Worm (Caenorhabditis elegans) whole organism, L3 larva: ENCODE data around the gene lag-2.

Source experiments
- R02D3.7 ChIP-seq: fragments of 150-350 bp; optimal IDR thresholded peaks from 2 replicates; lab custom pipeline; 2014; ENCODE audit warnings: missing biosample characterization, missing genetic modification characterization
- ZK546.5 ChIP-seq: sonication (generic microtip); optimal IDR thresholded peaks from 2 replicates; lab custom pipeline; 2017; ENCODE audit warnings: missing biosample characterization, missing genetic modification characterization
- aly-2 ChIP-seq: fragments of 150-350 bp; optimal IDR thresholded peaks from 2 replicates; lab custom pipeline; 2014; ENCODE audit warnings: missing biosample characterization, missing genetic modification characterization
- ama-1 ChIP-seq: fragments of 150-350 bp; optimal IDR thresholded peaks from 2 replicates; lab custom pipeline; 2018
- ceh-28 ChIP-seq: fragments of 150-350 bp; optimal IDR thresholded peaks from 2 replicates; lab custom pipeline; 2014; ENCODE audit warnings: missing biosample characterization, missing genetic modification reagents, missing genetic modification characterization
- ceh-9 ChIP-seq: sonication (generic microtip); optimal IDR thresholded peaks from 2 replicates; lab custom pipeline; 2018; ENCODE audit warnings: missing biosample characterization, missing genetic modification characterization
- daf-12 ChIP-seq: fragments of 150-350 bp; optimal IDR thresholded peaks from 2 replicates; lab custom pipeline; 2014; ENCODE audit warnings: missing biosample characterization, missing genetic modification reagents, missing genetic modification characterization
- egl-27 ChIP-seq: sonication (generic microtip); optimal IDR thresholded peaks from 4 replicates; lab custom pipeline; 2017; ENCODE audit warnings: missing biosample characterization, missing genetic modification reagents, missing genetic modification characterization
- elt-1 ChIP-seq: fragments of 150-350 bp; optimal IDR thresholded peaks from 2 replicates; lab custom pipeline; 2014; ENCODE audit warnings: missing biosample characterization, missing genetic modification characterization
- elt-3 ChIP-seq, 3 experiments: fragments of 150-350 bp in 1 of 3; sonication (generic microtip) in 2 of 3; optimal IDR thresholded peaks; 2 replicates in 2 of 3; 4 replicates in 1 of 3; lab custom pipeline; 2014 to 2017; ENCODE audit warnings: missing biosample characterization in 3 of 3, missing genetic modification characterization in 3 of 3
- fkh-10 ChIP-seq: sonication (generic microtip); optimal IDR thresholded peaks from 2 replicates; lab custom pipeline; 2017; ENCODE audit warnings: missing biosample characterization, missing genetic modification reagents, missing genetic modification characterization
- fkh-2 ChIP-seq: fragments of 150-350 bp; optimal IDR thresholded peaks from 2 replicates; lab custom pipeline; 2014; ENCODE audit warnings: missing biosample characterization, missing genetic modification reagents, missing genetic modification characterization
- fos-1 ChIP-seq: fragments of 150-350 bp; optimal IDR thresholded peaks from 2 replicates; lab custom pipeline; 2014; ENCODE audit warnings: missing biosample characterization, missing genetic modification characterization
- hmg-11 ChIP-seq: sonication (generic microtip); optimal IDR thresholded peaks from 2 replicates; lab custom pipeline; 2016; ENCODE audit warnings: missing genetic modification characterization, missing compliant biosample characterization
- jun-1 ChIP-seq: fragments of 150-350 bp; optimal IDR thresholded peaks from 2 replicates; lab custom pipeline; 2014; ENCODE audit warnings: missing biosample characterization, missing genetic modification reagents, missing genetic modification characterization
- lin-39 ChIP-seq: fragments of 150-350 bp; optimal IDR thresholded peaks from 2 replicates; lab custom pipeline; 2018; ENCODE audit warnings: missing biosample characterization, missing genetic modification reagents, missing genetic modification characterization
- lsy-12 ChIP-seq: sonication (generic microtip); optimal IDR thresholded peaks from 2 replicates; lab custom pipeline; 2016; ENCODE audit warnings: mild to moderate bottlenecking, missing genetic modification characterization, missing compliant biosample characterization
- mdl-1 ChIP-seq: fragments of 150-350 bp; optimal IDR thresholded peaks from 2 replicates; lab custom pipeline; 2014; ENCODE audit warnings: missing biosample characterization, missing genetic modification characterization
- nfya-1 ChIP-seq: sonication (generic microtip); optimal IDR thresholded peaks from 2 replicates; lab custom pipeline; 2017; ENCODE audit warnings: missing genetic modification characterization, mild to moderate bottlenecking, missing compliant biosample characterization, antibody characterized with exemption, moderate library complexity; ENCODE audit not compliant: insufficient read depth
- nhr-11 ChIP-seq: fragments of 150-350 bp; optimal IDR thresholded peaks from 2 replicates; lab custom pipeline; 2014; ENCODE audit warnings: missing biosample characterization, missing genetic modification characterization
- nhr-12 ChIP-seq: fragments of 150-350 bp; optimal IDR thresholded peaks from 2 replicates; lab custom pipeline; 2014; ENCODE audit warnings: missing biosample characterization, missing genetic modification characterization
- nhr-23 ChIP-seq: fragments of 150-350 bp; optimal IDR thresholded peaks from 2 replicates; lab custom pipeline; 2014; ENCODE audit warnings: missing biosample characterization, missing genetic modification reagents, missing genetic modification characterization
- nhr-237 ChIP-seq: fragments of 150-350 bp; optimal IDR thresholded peaks from 2 replicates; lab custom pipeline; 2014; ENCODE audit warnings: missing biosample characterization, missing genetic modification characterization
- nhr-43 ChIP-seq: sonication (generic microtip); optimal IDR thresholded peaks from 2 replicates; lab custom pipeline; 2016; ENCODE audit warnings: mild to moderate bottlenecking, missing genetic modification characterization, missing compliant biosample characterization; ENCODE audit not compliant: poor library complexity, severe bottlenecking
- nhr-67 ChIP-seq: fragments of 150-350 bp; optimal IDR thresholded peaks from 2 replicates; lab custom pipeline; 2014; ENCODE audit warnings: missing biosample characterization, missing genetic modification characterization
- nhr-76 ChIP-seq: fragments of 150-350 bp; sonication (generic microtip); optimal IDR thresholded peaks from 5 replicates; lab custom pipeline; 2014; ENCODE audit warnings: missing biosample characterization, missing genetic modification characterization
- nhr-77 ChIP-seq: fragments of 150-350 bp; optimal IDR thresholded peaks from 2 replicates; lab custom pipeline; 2014; ENCODE audit warnings: missing biosample characterization, missing genetic modification characterization
- pha-4 ChIP-seq: fragments of 150-350 bp; optimal IDR thresholded peaks from 2 replicates; lab custom pipeline; 2014; ENCODE audit warnings: missing biosample characterization, missing genetic modification reagents, missing genetic modification characterization
- pqm-1 ChIP-seq: fragments of 150-350 bp; optimal IDR thresholded peaks from 2 replicates; lab custom pipeline; 2017; ENCODE audit warnings: missing biosample characterization, missing genetic modification characterization, inconsistent platforms
- sea-2 ChIP-seq: fragments of 150-350 bp; sonication (generic microtip); optimal IDR thresholded peaks from 4 replicates; lab custom pipeline; 2014; ENCODE audit warnings: missing biosample characterization, missing genetic modification reagents, missing genetic modification characterization
- skn-1 ChIP-seq: fragments of 150-350 bp; optimal IDR thresholded peaks from 2 replicates; lab custom pipeline; 2014; ENCODE audit warnings: missing biosample characterization, missing genetic modification characterization
- snpc-4 ChIP-seq: fragments of 150-350 bp; optimal IDR thresholded peaks from 2 replicates; lab custom pipeline; 2014; ENCODE audit warnings: missing biosample characterization, missing genetic modification characterization
- tbx-2 ChIP-seq: sonication (generic microtip); optimal IDR thresholded peaks from 2 replicates; lab custom pipeline; 2016; ENCODE audit warnings: mild to moderate bottlenecking, missing genetic modification characterization, missing compliant biosample characterization
- unc-62 ChIP-seq: fragments of 150-350 bp; sonication (generic microtip); optimal IDR thresholded peaks from 4 replicates; lab custom pipeline; 2014; ENCODE audit warnings: missing biosample characterization, missing genetic modification reagents, missing genetic modification characterization
- zag-1 ChIP-seq: fragments of 150-350 bp; optimal IDR thresholded peaks from 2 replicates; lab custom pipeline; 2014; ENCODE audit warnings: missing biosample characterization, missing genetic modification characterization
- ztf-11 ChIP-seq: fragments of 150-350 bp; optimal IDR thresholded peaks from 2 replicates; lab custom pipeline; 2014; ENCODE audit warnings: missing biosample characterization, missing genetic modification characterization
- ztf-4 ChIP-seq: fragments of 150-350 bp; optimal IDR thresholded peaks from 2 replicates; lab custom pipeline; 2014; ENCODE audit warnings: missing biosample characterization, missing genetic modification characterization

lag-2 gene

DNA sequence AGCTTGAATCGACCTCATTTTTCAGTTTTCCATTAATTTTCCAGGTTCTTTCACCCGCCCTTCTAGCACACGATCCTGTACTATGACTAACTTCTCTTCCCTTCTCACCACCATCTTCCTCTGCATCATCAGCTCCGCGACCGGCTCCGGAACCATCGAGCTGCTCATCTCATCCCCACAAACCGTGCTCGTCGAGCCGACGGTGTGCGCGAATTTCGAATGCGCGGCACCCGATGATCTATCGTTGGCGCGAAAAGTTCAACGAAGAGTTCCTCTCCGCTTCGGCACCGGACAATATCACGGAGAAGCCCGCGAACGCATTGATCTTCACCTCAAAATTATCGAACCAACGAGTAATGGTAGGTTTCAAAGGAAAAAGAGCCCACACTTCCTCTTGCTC, 22.0 kb downstream of the lag-2 start, which contains the start of gene apx-1:
apx-1 (plus strand) TSS at position 50 of the 400 bp plus-strand sequence.
- TF ChIP-seq nhr-12 (tag; lab: Kevin White, UChicago) (no peak), nfya-1 (tag; lab: Kevin White, UChicago) (no peak), nhr-11 (tag; lab: Kevin White, UChicago) (no peak), fos-1 (tag; lab: Kevin White, UChicago) (no peak), ceh-28 (tag; lab: Kevin White, UChicago) (no peak), nhr-23 (tag; lab: Kevin White, UChicago) (no peak), elt-1 (tag; lab: Kevin White, UChicago) (no peak), nhr-43 (tag; lab: Kevin White, UChicago) (no peak)

DNA sequence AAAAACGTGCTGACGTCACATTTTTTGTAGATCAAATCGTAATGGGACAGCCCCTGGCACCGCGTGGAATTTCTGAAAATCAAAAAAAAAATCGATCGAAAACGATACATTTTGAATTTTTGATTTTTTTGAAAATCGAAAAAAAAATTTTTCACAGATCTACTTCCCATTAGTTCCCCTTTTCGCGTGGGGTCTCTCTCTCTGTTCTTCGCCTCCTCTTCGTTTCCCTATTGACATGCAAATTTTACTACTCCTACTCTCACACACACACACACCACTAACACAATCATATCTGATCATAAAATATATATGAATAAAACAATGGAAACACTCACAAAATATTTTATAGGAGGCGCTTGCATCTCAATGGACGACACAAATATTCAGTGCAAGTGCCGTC, 30.5 kb downstream of the lag-2 start:
- TF ChIP-seq elt-1 (tag; lab: Kevin White, UChicago) (no peak), nhr-237 (no peak), nhr-23 (tag; lab: Kevin White, UChicago) (no peak), nhr-12 (tag; lab: Kevin White, UChicago) (no peak), ZK546.5 (no peak), nhr-77 (tag; lab: Kevin White, UChicago) (no peak), snpc-4 (no peak), lin-39 (tag; lab: Kevin White, UChicago) (no peak), hmg-11 (no peak), ztf-4 (tag; lab: Kevin White, UChicago) (no peak), nhr-76 (tag; lab: Kevin White, UChicago) (no peak), fkh-2 (tag; lab: Kevin White, UChicago) (no peak), zag-1 (tag; lab: Kevin White, UChicago) (no peak), tbx-2 (tag; lab: Kevin White, UChicago) (no peak), skn-1 (tag; lab: Kevin White, UChicago) (no peak), nhr-43 (tag; lab: Kevin White, UChicago) (no peak), lsy-12 (no peak), pha-4 (no peak), jun-1 (tag; lab: Kevin White, UChicago) (no peak), aly-2 (tag; lab: Kevin White, UChicago) (no peak)

DNA sequence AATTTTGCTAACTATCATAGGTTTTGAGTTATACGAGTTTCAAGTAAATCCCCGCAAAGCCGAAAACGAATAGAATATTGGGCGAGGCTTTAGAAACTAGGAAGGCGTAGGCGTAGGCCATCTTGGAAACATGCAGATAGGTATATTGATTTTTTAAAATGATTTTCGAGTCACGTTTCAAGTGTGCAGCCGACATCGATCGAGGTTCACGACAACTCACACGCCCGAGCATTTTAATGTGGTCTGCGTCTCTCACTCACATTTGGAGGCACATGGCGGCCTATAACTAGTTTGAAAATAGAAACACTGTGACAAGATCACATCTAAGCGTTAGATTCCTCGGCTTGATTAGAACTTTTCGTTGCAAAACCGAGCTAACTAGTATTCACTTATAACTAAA, 39.2 kb downstream of the lag-2 start, which contains the start of gene K08D9.2:
K08D9.2 (plus strand) TSS at position 301 of the 400 bp plus-strand sequence.
- TF ChIP-seq R02D3.7 (tag; lab: Kevin White, UChicago) (no peak), nhr-12 (tag; lab: Kevin White, UChicago) (no peak), egl-27 (no peak), sea-2 (GFP tag; lab: Kevin White, UChicago) (no peak), tbx-2 (tag; lab: Kevin White, UChicago) (no peak), zag-1 (tag; lab: Kevin White, UChicago) (no peak), ceh-28 (tag; lab: Kevin White, UChicago) (no peak), snpc-4 (no peak), ztf-4 (tag; lab: Kevin White, UChicago) (no peak), daf-12 (tag; lab: Kevin White, UChicago) (no peak), mdl-1 (tag; lab: Kevin White, UChicago) (no peak), lin-39 (tag; lab: Kevin White, UChicago) (no peak), nhr-67 (no peak), lsy-12 (no peak), elt-1 (tag; lab: Kevin White, UChicago) (no peak)

- no peak for TF ChIP-seq aly-2 (tag; lab: Kevin White, UChicago)
- TF ChIP-seq ztf-11 = no peak
Observed at ce11 chrV:3230150-3230549, 42.0 kb downstream of the lag-2 start.

DNA sequence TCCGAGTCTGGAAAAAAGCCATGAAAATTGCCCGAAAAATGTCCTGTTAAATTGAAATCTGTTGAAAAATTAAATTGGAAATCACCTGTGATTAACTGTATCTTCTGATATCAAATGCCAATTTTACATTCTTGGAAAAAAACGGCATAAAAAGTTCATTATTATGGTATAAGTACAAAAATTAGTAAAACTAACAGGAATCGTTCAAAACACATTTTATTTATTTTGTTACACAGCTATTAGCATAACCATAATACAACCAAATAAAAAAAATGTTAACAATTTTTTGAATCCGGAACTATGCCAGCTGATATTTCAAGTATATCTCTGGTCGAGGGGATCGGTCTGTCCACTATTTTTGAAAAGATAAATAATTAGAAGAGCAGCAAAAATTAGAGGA, 42.5 kb downstream of the lag-2 start, which contains the start of gene K08D9.10:
K08D9.10 (plus strand) TSS at position 301 of the 400 bp plus-strand sequence.
- TF ChIP-seq elt-3 (tag; optimal IDR thresholded peaks at IDR 0.05; lab: Kevin White, UChicago) (no peak), pqm-1 (no peak), ceh-9 (no peak), ama-1 (lab: Kevin White, UChicago) (no peak), nhr-43 (tag; lab: Kevin White, UChicago) (no peak), fkh-10 (GFP tag; lab: Kevin White, UChicago) (no peak), unc-62 (GFP tag; lab: Kevin White, UChicago) (no peak), lin-39 (tag; lab: Kevin White, UChicago) (no peak), pha-4 (no peak)
- TF ChIP-seq, all 47 proteins: peak for 0
